Fruit fly (Drosophila melanogaster) whole organism, prepupa: ENCODE measurements around the gene CG2003.

ENCODE experiments used
- CG10631 ChIP-seq: fragments of 200-800 bp; sonication (Bioruptor generic); optimal IDR thresholded peaks from 2 replicates; lab custom pipeline; 2016; ENCODE audit warnings: missing biosample characterization, missing genetic modification characterization
- CG11294 ChIP-seq: fragments of 200-800 bp; sonication (Bioruptor generic); IDR thresholded peaks from 2 replicates; pipeline ENCODE4 v1.3.6; 2022; ENCODE audit warnings: missing biosample characterization, missing genetic modification characterization
- CG11762 ChIP-seq: fragments of 200-800 bp; sonication (Bioruptor generic); optimal IDR thresholded peaks from 3 replicates; lab custom pipeline; 2016; ENCODE audit warnings: missing biosample characterization, missing genetic modification characterization; ENCODE audit not compliant: insufficient read depth
- CG11902 ChIP-seq: fragments of 200-800 bp; sonication (Bioruptor generic); optimal IDR thresholded peaks from 3 replicates; lab custom pipeline; 2016; ENCODE audit warnings: missing biosample characterization, missing genetic modification characterization
- CG3032 ChIP-seq: fragments of 200-800 bp; optimal IDR thresholded peaks from 2 replicates; lab custom pipeline; 2019; ENCODE audit warnings: missing biosample characterization, mild to moderate bottlenecking, missing genetic modification characterization, moderate library complexity
- CG31627 ChIP-seq: fragments of 200-800 bp; sonication (Bioruptor generic); optimal IDR thresholded peaks from 3 replicates; lab custom pipeline; 2016; ENCODE audit warnings: missing biosample characterization, missing genetic modification characterization
- CG34406 ChIP-seq: fragments of 200-800 bp; sonication (Bioruptor generic); optimal IDR thresholded peaks from 3 replicates; lab custom pipeline; 2016; ENCODE audit warnings: missing biosample characterization, missing genetic modification characterization
- CG6163 ChIP-seq: fragments of 200-800 bp; sonication (Bioruptor generic); IDR thresholded peaks from 3 replicates; pipeline ENCODE4 v1.3.6; 2022; ENCODE audit warnings: missing biosample characterization, missing genetic modification characterization
- CG6276 ChIP-seq: fragments of 200-800 bp; sonication (Bioruptor generic); optimal IDR thresholded peaks from 2 replicates; lab custom pipeline; 2017; ENCODE audit warnings: missing biosample characterization, mild to moderate bottlenecking, missing genetic modification characterization
- CG6808 ChIP-seq: fragments of 200-800 bp; sonication (Bioruptor generic); optimal IDR thresholded peaks from 3 replicates; lab custom pipeline; 2017; ENCODE audit warnings: missing biosample characterization, missing genetic modification characterization, mild to moderate bottlenecking, moderate library complexity, missing genetic modification reagents
- CG6854 ChIP-seq: fragments of 200-800 bp; sonication (Bioruptor generic); optimal IDR thresholded peaks from 2 replicates; lab custom pipeline; 2017; ENCODE audit warnings: missing biosample characterization, mild to moderate bottlenecking, missing genetic modification characterization
- CG7368 ChIP-seq: fragments of 200-800 bp; sonication (Bioruptor generic); optimal IDR thresholded peaks from 3 replicates; lab custom pipeline; 2016; ENCODE audit warnings: missing biosample characterization, missing genetic modification characterization
- CG8119 ChIP-seq: fragments of 200-800 bp; sonication (Bioruptor generic); IDR thresholded peaks from 3 replicates; pipeline ENCODE4 v1.3.6; 2022; ENCODE audit warnings: missing biosample characterization, missing genetic modification characterization
- CG8319 ChIP-seq: fragments of 200-800 bp; sonication (Bioruptor generic); optimal IDR thresholded peaks from 3 replicates; lab custom pipeline; 2016; ENCODE audit warnings: missing biosample characterization, missing genetic modification characterization
- CG8632 ChIP-seq: fragments of 200-800 bp; sonication (Bioruptor generic); optimal IDR thresholded peaks from 3 replicates; lab custom pipeline; 2016; ENCODE audit warnings: missing biosample characterization, missing genetic modification characterization
- Eip75B ChIP-seq: fragments of 200-800 bp; sonication (Bioruptor generic); optimal IDR thresholded peaks from 3 replicates; lab custom pipeline; 2016; ENCODE audit warnings: missing biosample characterization, missing genetic modification characterization
- Eip78C ChIP-seq: fragments of 200-800 bp; sonication (Bioruptor generic); peaks from one replicate; lab custom pipeline; 2016; ENCODE audit warnings: missing biosample characterization, missing genetic modification characterization
- Ets96B ChIP-seq: fragments of 200-800 bp; optimal IDR thresholded peaks from 2 replicates; lab custom pipeline; 2019; ENCODE audit warnings: missing biosample characterization, mild to moderate bottlenecking, missing genetic modification characterization, moderate library complexity
- Gug ChIP-seq: fragments of 200-800 bp; sonication (Bioruptor generic); IDR thresholded peaks from 2 replicates; pipeline ENCODE4 v1.3.6; 2022; ENCODE audit warnings: missing biosample characterization, missing genetic modification characterization
- Hr38 ChIP-seq: sonication (Bioruptor generic); optimal IDR thresholded peaks from 2 replicates; lab custom pipeline; 2016; ENCODE audit warnings: missing biosample characterization, missing genetic modification characterization
- Hr4 ChIP-seq: fragments of 200-800 bp; sonication (Bioruptor generic); optimal IDR thresholded peaks from 3 replicates; lab custom pipeline; 2016; ENCODE audit warnings: missing biosample characterization, missing genetic modification characterization
- Lpt ChIP-seq: fragments of 200-800 bp; sonication (Bioruptor generic); optimal IDR thresholded peaks from 3 replicates; lab custom pipeline; 2016; ENCODE audit warnings: missing biosample characterization, missing genetic modification characterization
- Met ChIP-seq: fragments of 200-800 bp; sonication (Bioruptor generic); optimal IDR thresholded peaks from 3 replicates; lab custom pipeline; 2016; ENCODE audit warnings: missing biosample characterization, missing genetic modification characterization
- Sox102F ChIP-seq: fragments of 200-800 bp; sonication (Bioruptor generic); optimal IDR thresholded peaks from 2 replicates; lab custom pipeline; 2016; ENCODE audit warnings: missing biosample characterization, mild to moderate bottlenecking, missing genetic modification characterization
- Sox14 ChIP-seq: fragments of 200-800 bp; sonication (Bioruptor generic); optimal IDR thresholded peaks from 3 replicates; lab custom pipeline; 2016; ENCODE audit warnings: missing biosample characterization, missing genetic modification characterization
- Sox15 ChIP-seq: fragments of 200-800 bp; sonication (Bioruptor generic); optimal IDR thresholded peaks from 3 replicates; lab custom pipeline; 2016; ENCODE audit warnings: missing biosample characterization, missing genetic modification characterization
- acj6 ChIP-seq: fragments of 200-800 bp; sonication (Bioruptor generic); optimal IDR thresholded peaks from 3 replicates; lab custom pipeline; 2016; ENCODE audit warnings: missing biosample characterization, missing genetic modification characterization
- dac ChIP-seq: fragments of 200-800 bp; sonication (Bioruptor generic); optimal IDR thresholded peaks from 2 replicates; lab custom pipeline; 2017; ENCODE audit warnings: missing biosample characterization, mild to moderate bottlenecking, missing genetic modification characterization
- eg ChIP-seq: fragments of 200-800 bp; sonication (Bioruptor generic); IDR thresholded peaks from 3 replicates; pipeline ENCODE4 v1.3.6; 2022; ENCODE audit warnings: missing biosample characterization, missing genetic modification characterization
- fd59A ChIP-seq: fragments of 200-800 bp; sonication (Bioruptor generic); optimal IDR thresholded peaks from 2 replicates; lab custom pipeline; 2017; ENCODE audit warnings: missing biosample characterization, mild to moderate bottlenecking, missing genetic modification characterization, missing genetic modification reagents
- fkh ChIP-seq: fragments of 200-800 bp; sonication (Bioruptor generic); optimal IDR thresholded peaks from 3 replicates; lab custom pipeline; 2017; ENCODE audit warnings: missing biosample characterization, mild to moderate bottlenecking, missing genetic modification characterization, moderate library complexity
- lz ChIP-seq: fragments of 200-800 bp; sonication (Bioruptor generic); optimal IDR thresholded peaks from 3 replicates; lab custom pipeline; 2016; ENCODE audit warnings: missing biosample characterization, missing genetic modification characterization
- pdm3 ChIP-seq: fragments of 200-800 bp; sonication (Bioruptor generic); optimal IDR thresholded peaks from 3 replicates; lab custom pipeline; 2016; ENCODE audit warnings: missing biosample characterization, missing genetic modification characterization
- salr ChIP-seq, 2 experiments: fragments of 200-800 bp; sonication (Bioruptor generic); optimal IDR thresholded peaks; 3 replicates each; lab custom pipeline; 2016 to 2018; ENCODE audit warnings: missing biosample characterization in 2 of 2, missing genetic modification characterization in 2 of 2, mild to moderate bottlenecking in 1 of 2
- spab ChIP-seq: fragments of 200-800 bp; sonication (Bioruptor generic); optimal IDR thresholded peaks from 2 replicates; lab custom pipeline; 2017; ENCODE audit warnings: missing biosample characterization, mild to moderate bottlenecking, missing genetic modification characterization, missing genetic modification reagents
- ss ChIP-seq, 2 experiments: fragments of 200-800 bp; sonication (Bioruptor generic); optimal IDR thresholded peaks; 2 replicates in 1 of 2; 3 replicates in 1 of 2; lab custom pipeline; 2017 to 2018; ENCODE audit warnings: mild to moderate bottlenecking in 2 of 2, missing biosample characterization in 2 of 2, missing genetic modification characterization in 2 of 2, moderate library complexity in 1 of 2
- svp ChIP-seq: fragments of 200-800 bp; sonication (Bioruptor generic); peaks from one replicate; lab custom pipeline; 2016; ENCODE audit warnings: missing biosample characterization, missing genetic modification characterization
- topi ChIP-seq: fragments of 200-800 bp; sonication (Bioruptor generic); optimal IDR thresholded peaks from 3 replicates; lab custom pipeline; 2016; ENCODE audit warnings: missing biosample characterization, missing genetic modification characterization
- vri ChIP-seq: fragments of 200-800 bp; sonication (Bioruptor generic); optimal IDR thresholded peaks from 3 replicates; lab custom pipeline; 2016; ENCODE audit warnings: missing biosample characterization, mild to moderate bottlenecking, missing genetic modification characterization

Gene CG2003

DNA sequence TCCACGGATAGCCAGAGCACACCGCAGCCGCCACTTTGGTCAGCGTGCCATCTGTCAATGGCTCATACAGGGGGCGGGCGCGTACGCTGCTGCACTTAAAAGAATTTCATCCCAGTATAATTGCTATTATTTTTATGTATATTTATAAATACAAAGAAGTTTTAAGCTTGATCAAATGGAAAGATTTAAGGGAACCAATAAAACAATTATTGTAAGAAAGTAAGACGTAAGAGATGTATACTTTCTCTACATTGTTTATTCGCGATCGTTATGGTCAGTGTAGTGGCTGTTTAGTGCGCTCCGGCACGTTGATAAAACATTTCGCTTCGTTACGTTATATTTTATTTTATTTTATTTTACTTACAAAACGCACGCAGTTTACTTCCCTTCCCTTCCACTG, 13.9 kb downstream of the CG2003 start (continued):
- no peak for TF ChIP-seq Gug (GFP tag; lab: Robert Waterston, UW)
- no peak for TF ChIP-seq CG6276 (GFP tag; lab: Kevin White, UChicago)
- TF ChIP-seq ss (GFP tag; optimal IDR thresholded peaks at IDR 0.05; lab: Kevin White, UChicago), result peak; percentile 50 to 64
- TF ChIP-seq Sox15 (GFP tag; lab: Kevin White, UChicago), result peak; percentile 50
- peak; percentile 59 for TF ChIP-seq spab (GFP tag; lab: Kevin White, UChicago)
- peak; percentile 58 for TF ChIP-seq Sox14 (GFP tag; lab: Kevin White, UChicago)
- TF ChIP-seq svp, result peak; percentile 72
- TF ChIP-seq Hr38 (GFP tag; lab: Kevin White, UChicago), result no peak
- TF ChIP-seq fkh (GFP tag; lab: Kevin White, UChicago), result no peak
- TF ChIP-seq CG6808 (GFP tag; lab: Kevin White, UChicago), result peak; percentile 56
- peak; percentile 71 for TF ChIP-seq Met (GFP tag; lab: Kevin White, UChicago)
- no peak for TF ChIP-seq eg (GFP tag; lab: Robert Waterston, UW)
- peak; percentile 20 for TF ChIP-seq CG6854
- peak; percentile 73 for TF ChIP-seq Ets96B
- peak; percentile 29 for TF ChIP-seq CG8319 (GFP tag; lab: Kevin White, UChicago)
- peak; percentile 26 for TF ChIP-seq Hr4 (GFP tag; lab: Kevin White, UChicago)
- peak; percentile 40; the same call in 1 of the 3 replicates for TF ChIP-seq CG8119
- TF ChIP-seq topi (GFP tag; lab: Kevin White, UChicago), result peak; percentile 62
- TF ChIP-seq dac (GFP tag; lab: Kevin White, UChicago), result no peak
- peak; percentile 69; the same call in 2 of the 3 replicates for TF ChIP-seq CG6163 (GFP tag; lab: Robert Waterston, UW)
- TF ChIP-seq Sox102F (GFP tag; lab: Kevin White, UChicago), result peak; percentile 45
- TF ChIP-seq CG7368 (GFP tag; lab: Kevin White, UChicago), result peak; percentile 28
- TF ChIP-seq CG31627 (GFP tag; lab: Kevin White, UChicago), result peak; percentile 34
- no peak for TF ChIP-seq CG11294
- peak; percentile 48 for TF ChIP-seq Eip75B
- TF ChIP-seq Lpt (GFP tag; lab: Kevin White, UChicago), result no peak
- peak; percentile 45 for TF ChIP-seq lz (GFP tag; lab: Kevin White, UChicago)
- peak; percentile 64 for TF ChIP-seq pdm3 (GFP tag; lab: Kevin White, UChicago)
- TF ChIP-seq salr (GFP tag; optimal IDR thresholded peaks at IDR 0.05; lab: Kevin White, UChicago), result peak in 1 of 2 experiments; percentile 46
- TF ChIP-seq CG8632 (GFP tag; lab: Kevin White, UChicago), result peak; percentile 76
- TF ChIP-seq fd59A, result peak; percentile 65
- peak; percentile 76 for TF ChIP-seq CG34406 (GFP tag; lab: Kevin White, UChicago)
- TF ChIP-seq, all 60 proteins: peak for 49

- TF ChIP-seq eg (GFP tag; lab: Robert Waterston, UW) (0 out of 3 replicates have a peak, but pooled peaks have one; percentile 24), CG6276 (GFP tag; lab: Kevin White, UChicago) (no peak)
Observed at dm6 chr3R:32006330-32006729, 28.4 kb downstream of the CG2003 start.

dm6 chr3R:32015400-32016215, 37.7 kb downstream of the CG2003 start, which contains the start of gene heph:
Gene heph (minus strand): TSS chr3R:32015520.
- TF ChIP-seq Sox14 (GFP tag; lab: Kevin White, UChicago) (no peak), Hr38 (GFP tag; lab: Kevin White, UChicago) (no peak), pdm3 (GFP tag; lab: Kevin White, UChicago) (no peak), eg (GFP tag; lab: Robert Waterston, UW) (no peak), CG11902 (GFP tag; lab: Kevin White, UChicago) (no peak)
- TF ChIP-seq, all 60 proteins: peak for 0

- TF ChIP-seq CG11762 (GFP tag; lab: Kevin White, UChicago) (no peak), acj6 (GFP tag; lab: Kevin White, UChicago) (no peak), Hr4 (GFP tag; lab: Kevin White, UChicago) (no peak), CG31627 (GFP tag; lab: Kevin White, UChicago) (no peak), CG8632 (GFP tag; lab: Kevin White, UChicago) (no peak), CG3032 (no peak), CG10631 (GFP tag; lab: Kevin White, UChicago) (peak; percentile 33), CG6854 (no peak), vri (GFP tag; lab: Kevin White, UChicago) (no peak), CG11294 (no peak), ss (GFP tag; optimal IDR thresholded peaks at IDR 0.05; lab: Kevin White, UChicago) (peak in 1 of 2 experiments; percentile 19), Eip78C (GFP tag; lab: Kevin White, UChicago) (peak; percentile 24)
Observed at dm6 chr3R:32022088-32022487, 44.2 kb downstream of the CG2003 start.
